Worm (Caenorhabditis elegans) whole organism, L2 larva: Measurements from ENCODE around the gene Y39E4B.13.

Source experiments
- F13H6.1 ChIP-seq: sonication (generic microtip); optimal IDR thresholded peaks from 2 replicates; lab custom pipeline; 2016; ENCODE audit warnings: missing genetic modification characterization, missing compliant biosample characterization
- R02D3.7 ChIP-seq: fragments of 150-350 bp; optimal IDR thresholded peaks from 2 replicates; lab custom pipeline; 2014; ENCODE audit warnings: missing biosample characterization, missing genetic modification characterization
- ZK546.5 ChIP-seq: sonication (generic microtip); optimal IDR thresholded peaks from 2 replicates; lab custom pipeline; 2017; ENCODE audit warnings: missing biosample characterization, missing genetic modification characterization
- aly-2 ChIP-seq: fragments of 150-350 bp; optimal IDR thresholded peaks from 2 replicates; lab custom pipeline; 2014; ENCODE audit warnings: missing biosample characterization, missing genetic modification characterization
- ama-1 ChIP-seq: fragments of 150-350 bp; optimal IDR thresholded peaks from 2 replicates; lab custom pipeline; 2018; ENCODE audit warnings: inconsistent platforms
- blmp-1 ChIP-seq: sonication (generic microtip); optimal IDR thresholded peaks from 2 replicates; lab custom pipeline; 2017; ENCODE audit warnings: missing genetic modification characterization, mild to moderate bottlenecking, missing compliant biosample characterization, antibody characterized with exemption, moderate library complexity; ENCODE audit not compliant: insufficient read depth
- ceh-16 ChIP-seq: fragments of 150-350 bp; optimal IDR thresholded peaks from 2 replicates; lab custom pipeline; 2014; ENCODE audit warnings: missing biosample characterization, missing genetic modification characterization
- crh-2 ChIP-seq: sonication (generic microtip); optimal IDR thresholded peaks from 2 replicates; lab custom pipeline; 2017; ENCODE audit warnings: missing biosample characterization, missing genetic modification characterization
- dmd-4 ChIP-seq: sonication (generic microtip); optimal IDR thresholded peaks from 2 replicates; lab custom pipeline; 2017; ENCODE audit warnings: missing biosample characterization, missing genetic modification characterization
- elt-3 ChIP-seq: sonication (generic microtip); optimal IDR thresholded peaks from 2 replicates; lab custom pipeline; 2017; ENCODE audit warnings: missing biosample characterization, missing genetic modification characterization
- fos-1 ChIP-seq: fragments of 150-350 bp; optimal IDR thresholded peaks from 2 replicates; lab custom pipeline; 2014; ENCODE audit warnings: missing biosample characterization, missing genetic modification characterization
- lsy-2 ChIP-seq, 2 experiments: fragments of 150-350 bp in 1 of 2; sonication (generic microtip) in 1 of 2; optimal IDR thresholded peaks; 2 replicates each; lab custom pipeline; 2014 to 2017; ENCODE audit warnings: missing biosample characterization in 2 of 2, missing genetic modification characterization in 2 of 2
- mab-5 ChIP-seq: fragments of 150-350 bp; optimal IDR thresholded peaks from 2 replicates; lab custom pipeline; 2014; ENCODE audit warnings: missing biosample characterization, missing genetic modification characterization
- mbf-1 ChIP-seq: sonication (generic microtip); optimal IDR thresholded peaks from 2 replicates; lab custom pipeline; 2017; ENCODE audit warnings: missing biosample characterization, missing genetic modification characterization
- mdl-1 ChIP-seq, 2 experiments: fragments of 150-350 bp in 1 of 2; sonication (generic microtip) in 1 of 2; optimal IDR thresholded peaks; 2 replicates each; lab custom pipeline; 2017; ENCODE audit warnings: missing biosample characterization in 2 of 2, missing genetic modification characterization in 2 of 2
- nhr-10 ChIP-seq: sonication (generic microtip); optimal IDR thresholded peaks from 2 replicates; lab custom pipeline; 2017; ENCODE audit warnings: missing biosample characterization, missing genetic modification characterization
- nhr-12 ChIP-seq: fragments of 150-350 bp; optimal IDR thresholded peaks from 2 replicates; lab custom pipeline; 2014; ENCODE audit warnings: missing biosample characterization, missing genetic modification characterization
- nhr-129 ChIP-seq: fragments of 150-350 bp; optimal IDR thresholded peaks from 2 replicates; lab custom pipeline; 2014; ENCODE audit warnings: missing biosample characterization, missing genetic modification characterization
- nhr-21 ChIP-seq: fragments of 150-350 bp; optimal IDR thresholded peaks from 2 replicates; lab custom pipeline; 2014; ENCODE audit warnings: missing biosample characterization, missing genetic modification characterization
- nhr-23 ChIP-seq: fragments of 150-350 bp; optimal IDR thresholded peaks from 2 replicates; lab custom pipeline; 2014; ENCODE audit warnings: missing biosample characterization, missing genetic modification reagents, missing genetic modification characterization
- nhr-25 ChIP-seq: fragments of 150-350 bp; sonication (generic microtip); optimal IDR thresholded peaks from 3 replicates; lab custom pipeline; 2014; ENCODE audit warnings: missing biosample characterization, missing genetic modification characterization
- nhr-6 ChIP-seq: fragments of 150-350 bp; optimal IDR thresholded peaks from 2 replicates; lab custom pipeline; 2014; ENCODE audit warnings: missing biosample characterization, missing genetic modification characterization
- nhr-77 ChIP-seq: fragments of 150-350 bp; optimal IDR thresholded peaks from 2 replicates; lab custom pipeline; 2014; ENCODE audit warnings: missing biosample characterization, missing genetic modification characterization
- sem-4 ChIP-seq: fragments of 150-350 bp; optimal IDR thresholded peaks from 2 replicates; lab custom pipeline; 2014; ENCODE audit warnings: missing biosample characterization, missing genetic modification reagents, missing genetic modification characterization
- skn-1 ChIP-seq: sonication (generic microtip); optimal IDR thresholded peaks from 2 replicates; lab custom pipeline; 2017; ENCODE audit warnings: missing biosample characterization, missing genetic modification characterization
- sma-3 ChIP-seq: sonication (generic microtip); optimal IDR thresholded peaks from 2 replicates; lab custom pipeline; 2016; ENCODE audit warnings: missing genetic modification reagents, missing genetic modification characterization, missing compliant biosample characterization
- sma-9 ChIP-seq, 2 experiments: fragments of 150-350 bp in 1 of 2; sonication (generic microtip) in 1 of 2; optimal IDR thresholded peaks; 2 replicates each; lab custom pipeline; 2014 to 2016; ENCODE audit warnings: missing genetic modification characterization in 2 of 2, mild to moderate bottlenecking in 1 of 2, missing biosample characterization in 1 of 2, missing compliant biosample characterization in 1 of 2, missing genetic modification reagents in 1 of 2, moderate library complexity in 1 of 2
- snpc-4 ChIP-seq: fragments of 150-350 bp; optimal IDR thresholded peaks from 2 replicates; lab custom pipeline; 2014; ENCODE audit warnings: missing biosample characterization, missing genetic modification characterization
- unc-39 ChIP-seq: fragments of 150-350 bp; optimal IDR thresholded peaks from 2 replicates; lab custom pipeline; 2014; ENCODE audit warnings: missing biosample characterization, missing genetic modification characterization
- unc-55 ChIP-seq: fragments of 150-350 bp; sonication (generic microtip); optimal IDR thresholded peaks from 3 replicates; lab custom pipeline; 2014; ENCODE audit warnings: missing biosample characterization, missing genetic modification reagents, missing genetic modification characterization
- unc-62 ChIP-seq: fragments of 150-350 bp; optimal IDR thresholded peaks from 2 replicates; lab custom pipeline; 2014; ENCODE audit warnings: missing biosample characterization, missing genetic modification reagents, missing genetic modification characterization
- ztf-1 ChIP-seq: fragments of 200-800 bp; sonication (Bioruptor generic); conservative IDR thresholded peaks from 2 replicates; pipeline ENCODE4 v1.3.6; 2022; ENCODE audit warnings: missing genetic modification characterization, missing compliant biosample characterization
- ztf-11 ChIP-seq: sonication (generic microtip); optimal IDR thresholded peaks from 2 replicates; lab custom pipeline; 2017; ENCODE audit warnings: missing biosample characterization, missing genetic modification characterization
- ztf-4 ChIP-seq: fragments of 150-350 bp; optimal IDR thresholded peaks from 2 replicates; lab custom pipeline; 2014; ENCODE audit warnings: missing biosample characterization, missing genetic modification characterization

Y39E4B.13 gene

DNA sequence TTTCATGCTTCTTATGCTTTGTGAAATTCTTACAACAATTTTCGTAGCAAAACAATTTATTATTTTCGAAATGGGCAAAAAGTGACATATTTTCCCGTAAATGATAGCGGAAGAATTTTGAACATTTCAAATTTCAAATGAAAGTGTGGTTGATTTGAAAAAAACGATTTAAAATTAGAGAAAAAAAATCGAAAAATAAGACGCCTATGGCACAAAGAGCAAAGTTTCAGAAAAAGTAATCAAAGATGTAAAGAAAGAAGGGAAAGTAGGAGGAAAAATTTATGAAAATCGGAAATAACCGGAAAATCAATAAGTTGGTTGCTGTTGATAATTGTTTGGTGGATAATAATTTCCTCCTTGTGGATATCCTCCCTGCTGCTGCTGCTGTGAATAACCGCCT lies 3.5 kb upstream of the Y39E4B.13 start:
- TF ChIP-seq mdl-1 (tag; optimal IDR thresholded peaks at IDR 0.05; lab: Kevin White, UChicago) (no peak), skn-1 (tag; lab: Kevin White, UChicago) (no peak), ZK546.5 (tag; lab: Kevin White, UChicago) (no peak), ztf-1 (GFP tag; lab: Robert Waterston, UW) (no peak), ztf-11 (tag; lab: Kevin White, UChicago) (no peak), aly-2 (tag; lab: Kevin White, UChicago) (no peak), sma-9 (GFP tag; optimal IDR thresholded peaks at IDR 0.05; lab: Kevin White, UChicago) (no peak), sma-9 (tag; optimal IDR thresholded peaks at IDR 0.05; lab: Kevin White, UChicago) (no peak), ceh-16 (tag; lab: Kevin White, UChicago) (no peak), crh-2 (tag; lab: Kevin White, UChicago) (no peak), lsy-2 (tag; optimal IDR thresholded peaks at IDR 0.05; lab: Kevin White, UChicago) (no peak), dmd-4 (no peak), nhr-21 (tag; lab: Kevin White, UChicago) (no peak), ama-1 (lab: Kevin White, UChicago) (no peak), nhr-129 (no peak)

DNA sequence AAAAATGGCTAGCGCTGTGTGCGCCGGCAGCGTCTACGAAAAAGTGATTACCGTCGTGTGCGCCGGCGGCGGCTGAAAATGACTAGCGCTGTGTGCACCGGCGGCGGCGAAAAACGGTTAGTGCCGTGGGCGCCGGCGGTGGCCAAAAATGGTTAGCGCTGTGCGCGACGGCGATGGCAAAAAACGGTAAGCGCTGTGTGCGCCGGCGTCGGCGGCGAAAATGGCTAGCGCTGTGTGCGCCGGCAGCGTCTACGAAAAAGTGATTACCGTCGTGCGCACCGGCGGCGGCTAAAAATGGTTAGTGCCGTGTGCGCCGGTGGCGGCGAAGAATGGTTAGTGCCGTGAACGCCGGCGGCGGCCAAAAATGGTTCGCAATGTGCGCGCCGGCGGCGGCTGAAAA lies 1.4 kb downstream of the Y39E4B.13 start:
- TF ChIP-seq ztf-4, result no peak
- TF ChIP-seq ceh-16 (tag; lab: Kevin White, UChicago), result no peak
- TF ChIP-seq unc-62, result no peak
- no peak for TF ChIP-seq fos-1 (tag; lab: Kevin White, UChicago)
- TF ChIP-seq F13H6.1 (tag; lab: Kevin White, UChicago), result no peak
- no peak for TF ChIP-seq elt-3 (tag; lab: Kevin White, UChicago)
- no peak for TF ChIP-seq ztf-1 (GFP tag; lab: Robert Waterston, UW)
- TF ChIP-seq sma-9 (GFP tag; optimal IDR thresholded peaks at IDR 0.05; lab: Kevin White, UChicago), result no peak
- no peak for TF ChIP-seq sma-9 (tag; optimal IDR thresholded peaks at IDR 0.05; lab: Kevin White, UChicago)
- TF ChIP-seq nhr-6, result no peak
- no peak for TF ChIP-seq snpc-4 (tag; lab: Kevin White, UChicago)
- no peak for TF ChIP-seq sem-4 (tag; lab: Kevin White, UChicago)
- TF ChIP-seq nhr-12 (tag; lab: Kevin White, UChicago), result no peak
- TF ChIP-seq dmd-4, result no peak
- TF ChIP-seq skn-1 (tag; lab: Kevin White, UChicago), result no peak
- no peak for TF ChIP-seq nhr-10 (tag; lab: Kevin White, UChicago)
- TF ChIP-seq nhr-23, result no peak

DNA sequence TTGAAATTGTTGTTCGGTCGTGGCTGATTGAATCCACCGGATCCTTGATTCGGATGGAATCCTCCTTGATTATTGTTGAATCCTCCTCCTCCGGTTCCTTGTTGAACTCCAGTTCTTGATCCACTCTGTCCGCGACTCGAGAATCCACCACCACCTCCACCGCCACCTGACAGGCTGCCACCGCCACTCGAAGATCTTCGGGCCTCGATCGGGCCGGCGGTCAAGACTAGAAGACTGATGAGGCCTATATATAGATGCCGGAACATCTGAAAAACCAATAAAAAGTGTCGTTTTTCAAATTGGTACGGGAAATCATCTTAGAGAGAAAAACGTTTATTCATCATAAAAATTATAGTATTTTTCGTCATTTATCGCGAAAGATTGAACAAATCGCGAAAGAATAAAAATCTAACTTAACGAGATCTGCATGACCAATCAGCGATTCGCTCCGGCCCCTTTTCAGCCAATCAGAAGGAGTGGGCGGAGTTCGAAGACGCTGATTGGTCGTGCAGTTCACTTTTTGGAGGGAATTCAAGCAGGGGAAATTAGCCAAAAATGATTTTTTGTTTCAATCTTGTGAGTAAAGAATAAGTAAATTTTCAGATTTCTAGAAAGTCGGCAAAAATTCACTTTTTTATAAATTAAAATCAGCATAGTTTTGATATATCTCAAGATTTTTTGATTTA lies 8.4 kb downstream of the Y39E4B.13 start, which contains the start of gene pqn-83:
pqn-83 (minus strand) TSS at position 272 of the 686 bp plus-strand sequence.
- no peak for TF ChIP-seq nhr-21 (tag; lab: Kevin White, UChicago)
- TF ChIP-seq unc-39, result no peak
- TF ChIP-seq mbf-1 (tag; lab: Kevin White, UChicago), result no peak
- TF ChIP-seq R02D3.7 (tag; lab: Kevin White, UChicago), result no peak
- TF ChIP-seq nhr-77 (tag; lab: Kevin White, UChicago), result no peak
- TF ChIP-seq mab-5 (tag; lab: Kevin White, UChicago), result no peak
- TF ChIP-seq lsy-2 (tag; optimal IDR thresholded peaks at IDR 0.05; lab: Kevin White, UChicago), result no peak
- TF ChIP-seq unc-55 (GFP tag; lab: Kevin White, UChicago), result no peak
- no peak for TF ChIP-seq F13H6.1 (tag; lab: Kevin White, UChicago)
- TF ChIP-seq sma-9 (GFP tag; optimal IDR thresholded peaks at IDR 0.05; lab: Kevin White, UChicago), result no peak
- no peak for TF ChIP-seq sma-9 (tag; optimal IDR thresholded peaks at IDR 0.05; lab: Kevin White, UChicago)
- TF ChIP-seq nhr-23, result no peak
- TF ChIP-seq unc-62, result no peak

DNA sequence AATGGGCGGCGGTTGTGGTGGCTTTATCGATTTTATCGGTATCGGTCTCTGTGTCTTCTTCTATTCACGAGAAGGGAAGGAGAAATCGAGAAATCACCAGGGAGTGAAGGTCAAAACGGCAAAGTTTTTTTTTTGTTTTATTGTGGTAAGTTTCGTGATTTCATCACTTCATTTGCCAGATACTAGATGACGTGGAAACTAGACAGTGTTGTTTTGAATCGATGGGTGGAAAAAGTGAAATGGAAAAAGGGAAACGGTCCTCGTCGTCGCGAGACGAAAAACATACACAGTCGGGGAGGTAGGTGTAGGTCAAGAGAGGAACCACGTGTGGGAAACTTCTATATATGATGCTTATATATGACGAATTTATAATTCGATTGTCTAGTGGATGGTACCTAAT lies 10.1 kb downstream of the Y39E4B.13 start:
- no peak for TF ChIP-seq mbf-1 (tag; lab: Kevin White, UChicago)
- TF ChIP-seq nhr-129, result peak; percentile 81
- TF ChIP-seq nhr-25 (tag; lab: Kevin White, UChicago), result peak; percentile 58
- peak; percentile 79 for TF ChIP-seq crh-2 (tag; lab: Kevin White, UChicago)
- peak; percentile 62 for TF ChIP-seq sma-3
- TF ChIP-seq blmp-1 (tag; lab: Kevin White, UChicago), result peak; percentile 94
